Worm (Caenorhabditis elegans) whole organism, L2 larva: ENCODE results near the gene stg-2.

Source experiments
- ZK546.5 ChIP-seq: sonication (generic microtip); optimal IDR thresholded peaks from 2 replicates; lab custom pipeline; 2017; ENCODE audit warnings: missing biosample characterization, missing genetic modification characterization
- ama-1 ChIP-seq: fragments of 150-350 bp; optimal IDR thresholded peaks from 2 replicates; lab custom pipeline; 2018; ENCODE audit warnings: inconsistent platforms
- blmp-1 ChIP-seq: sonication (generic microtip); optimal IDR thresholded peaks from 2 replicates; lab custom pipeline; 2017; ENCODE audit warnings: missing genetic modification characterization, mild to moderate bottlenecking, missing compliant biosample characterization, antibody characterized with exemption, moderate library complexity; ENCODE audit not compliant: insufficient read depth
- ceh-82 ChIP-seq: fragments of 150-350 bp; optimal IDR thresholded peaks from 2 replicates; lab custom pipeline; 2014; ENCODE audit warnings: missing biosample characterization, missing genetic modification characterization
- skn-1 ChIP-seq: sonication (generic microtip); optimal IDR thresholded peaks from 2 replicates; lab custom pipeline; 2017; ENCODE audit warnings: missing biosample characterization, missing genetic modification characterization
- sma-9 ChIP-seq, 2 experiments: fragments of 150-350 bp in 1 of 2; sonication (generic microtip) in 1 of 2; optimal IDR thresholded peaks; 2 replicates each; lab custom pipeline; 2014 to 2016; ENCODE audit warnings: missing genetic modification characterization in 2 of 2, mild to moderate bottlenecking in 1 of 2, missing biosample characterization in 1 of 2, missing compliant biosample characterization in 1 of 2, missing genetic modification reagents in 1 of 2, moderate library complexity in 1 of 2
- unc-39 ChIP-seq: fragments of 150-350 bp; optimal IDR thresholded peaks from 2 replicates; lab custom pipeline; 2014; ENCODE audit warnings: missing biosample characterization, missing genetic modification characterization
- unc-62 ChIP-seq: fragments of 150-350 bp; optimal IDR thresholded peaks from 2 replicates; lab custom pipeline; 2014; ENCODE audit warnings: missing biosample characterization, missing genetic modification reagents, missing genetic modification characterization

DNA sequence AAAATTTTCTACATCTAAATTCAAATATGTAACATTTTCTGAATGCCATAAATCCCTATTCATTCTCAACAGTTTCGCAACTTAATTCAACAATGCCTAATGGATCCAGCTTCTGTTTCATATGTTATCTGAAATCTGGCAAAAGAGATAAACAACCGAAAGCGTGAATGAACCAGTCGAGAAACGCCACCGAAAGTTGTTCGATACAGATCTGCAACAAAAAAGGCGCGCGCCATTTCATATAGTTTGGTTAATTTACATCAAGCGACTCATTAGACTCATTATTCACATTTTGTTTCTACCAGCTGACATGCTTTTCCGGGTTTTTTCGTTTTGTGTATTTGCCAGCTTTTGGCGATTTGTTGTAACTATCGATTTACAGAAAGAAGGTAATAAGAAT is 37.9 kb upstream of the stg-2 start, which contains the start of gene K09E2.1:
- TF ChIP-seq skn-1 (tag; lab: Kevin White, UChicago) = no peak
- no peak for TF ChIP-seq ama-1 (lab: Kevin White, UChicago)
- no peak for TF ChIP-seq blmp-1 (tag; lab: Kevin White, UChicago)
- no peak for TF ChIP-seq ceh-82 (tag; lab: Kevin White, UChicago)
- no peak for TF ChIP-seq unc-62 (GFP tag; lab: Kevin White, UChicago)
- no peak for TF ChIP-seq sma-9 (GFP tag; optimal IDR thresholded peaks at IDR 0.05; lab: Kevin White, UChicago)
- no peak for TF ChIP-seq sma-9 (tag; optimal IDR thresholded peaks at IDR 0.05; lab: Kevin White, UChicago)
- no peak for TF ChIP-seq ZK546.5 (tag; lab: Kevin White, UChicago)
- no peak for TF ChIP-seq unc-39 (tag; lab: Kevin White, UChicago)
